ENCODE assay signal across 2 fruit fly cellular contexts in the genomic region with DNA sequence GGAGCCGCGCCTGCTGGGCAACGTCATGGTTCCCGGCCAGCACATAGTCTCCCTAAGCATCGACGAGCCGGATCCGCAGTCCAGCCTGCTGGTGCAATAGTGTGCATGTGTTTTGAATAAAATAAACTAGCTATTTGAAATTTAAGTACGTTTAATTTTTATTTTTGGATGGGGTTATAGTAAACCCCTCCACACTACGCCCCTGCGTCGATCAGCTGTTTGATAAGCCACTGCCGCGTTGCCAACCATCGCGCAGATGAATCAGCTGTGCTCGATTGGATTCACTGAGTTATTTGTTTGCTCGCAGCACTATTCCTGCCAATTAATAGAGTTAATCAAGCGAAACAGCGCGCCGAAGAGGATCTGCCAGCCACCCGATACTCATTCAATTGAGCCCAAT.
TF ChIP-seq lines count a peak whose summit lies in the region.

A gene (plus strand): TSS at position 254 of the 400 bp plus-strand sequence.

TF ChIP-seq in whole organism, embryonic, 481 proteins besides CTCF, POLR2A, EP300 and RAD21 (continued from another document and continues in another):
- TF ChIP-seq p53 (GFP tag; optimal IDR thresholded peaks at IDR 0.05; lab: Kevin White, UChicago) (peak; percentile 7), ato (GFP tag; IDR thresholded peaks at IDR 0.05; lab: Robert Waterston, UW; ENCODE audit: partially characterized antibody) (no peak), CG4707 (GFP tag; optimal IDR thresholded peaks at IDR 0.05; lab: Kevin White, UChicago) (no peak), nmo (GFP tag; optimal IDR thresholded peaks at IDR 0.05; lab: Kevin White, UChicago) (peak; percentile 30), CG12219 (GFP tag; optimal IDR thresholded peaks at IDR 0.05; lab: Kevin White, UChicago) (peak; percentile 41), Eip74EF (GFP tag; optimal IDR thresholded peaks at IDR 0.05; lab: Kevin White, UChicago) (no peak), disco-r (GFP tag; optimal IDR thresholded peaks at IDR 0.05; lab: Kevin White, UChicago) (no peak), CG4424 (GFP tag; optimal IDR thresholded peaks at IDR 0.05; lab: Kevin White, UChicago) (peak; percentile 58), CG2889 (GFP tag; IDR thresholded peaks at IDR 0.05; lab: Robert Waterston, UW) (peak; percentile 42; the same call in 1 of the 3 replicates), CG15696 (tag; optimal IDR thresholded peaks at IDR 0.05; lab: Kevin White, UChicago) (peak; percentile 12), tgo (GFP tag; IDR thresholded peaks at IDR 0.05; lab: Robert Waterston, UW) (peak; percentile 75), Rfx (GFP tag; IDR thresholded peaks at IDR 0.05; lab: Robert Waterston, UW) (peak; percentile 92), dpn (GFP tag; optimal IDR thresholded peaks at IDR 0.05; lab: Kevin White, UChicago) (peak; percentile 46 to 54), Lim3 (GFP tag; IDR thresholded peaks at IDR 0.05; lab: Robert Waterston, UW) (no peak), HLH4C (GFP tag; IDR thresholded peaks at IDR 0.05; lab: Robert Waterston, UW; ENCODE audit: partially characterized antibody) (no peak), CG3281 (GFP tag; optimal IDR thresholded peaks at IDR 0.05; lab: Kevin White, UChicago) (peak; percentile 45), otp (GFP tag; IDR thresholded peaks at IDR 0.05; lab: Robert Waterston, UW) (peak; percentile 73; the same call in 2 of the 3 replicates), CG13424 (tag; optimal IDR thresholded peaks at IDR 0.05; lab: Kevin White, UChicago) (peak; percentile 52), vvl (GFP tag; IDR thresholded peaks at IDR 0.05; lab: Robert Waterston, UW) (peak; percentile 82), CG2129 (GFP tag; IDR thresholded peaks at IDR 0.05; lab: Robert Waterston, UW; ENCODE audit: partially characterized antibody) (no peak), gt (GFP tag; IDR thresholded peaks at IDR 0.05; lab: Robert Waterston, UW) (no peak), MBD-R2 (GFP tag; IDR thresholded peaks at IDR 0.05; lab: Robert Waterston, UW) (peak; percentile 98), knrl (GFP tag; IDR thresholded peaks at IDR 0.05; lab: Robert Waterston, UW; ENCODE audit: partially characterized antibody) (no peak; the same call in 2 of the 3 replicates), en (GFP tag; optimal IDR thresholded peaks at IDR 0.05; lab: Kevin White, UChicago) (peak; percentile 43), kni (GFP tag; optimal IDR thresholded peaks at IDR 0.05; lab: Kevin White, UChicago) (peak; percentile 4), CG16815 (GFP tag; optimal IDR thresholded peaks at IDR 0.05; lab: Kevin White, UChicago) (no peak), scrt (GFP tag; optimal IDR thresholded peaks at IDR 0.05; lab: Kevin White, UChicago) (peak; percentile 41), dmrt11E (tag; optimal IDR thresholded peaks at IDR 0.05; lab: Kevin White, UChicago) (peak; percentile 14), cas (GFP tag; IDR thresholded peaks at IDR 0.05; lab: Robert Waterston, UW) (peak; percentile 57; the same call in 1 of the 2 replicates), CG10147 (GFP tag; optimal IDR thresholded peaks at IDR 0.05; lab: Kevin White, UChicago) (peak; percentile 29), Neu2 (GFP tag; optimal IDR thresholded peaks at IDR 0.05; lab: Kevin White, UChicago; ENCODE audit: borderline replicate concordance) (no peak), Jarid2 (GFP tag; optimal IDR thresholded peaks at IDR 0.05; lab: Kevin White, UChicago) (no peak), CG11504 (tag; optimal IDR thresholded peaks at IDR 0.05; lab: Kevin White, UChicago) (peak; percentile 47), H15 (GFP tag; IDR thresholded peaks at IDR 0.05; lab: Robert Waterston, UW) (peak; percentile 73; the same call in 2 of the 3 replicates), pfk (GFP tag; optimal IDR thresholded peaks at IDR 0.05; lab: Kevin White, UChicago) (no peak), chif (GFP tag; optimal IDR thresholded peaks at IDR 0.05; lab: Kevin White, UChicago) (peak in 1 of 2 experiments; percentile 50), CG2120 (GFP tag; optimal IDR thresholded peaks at IDR 0.05; lab: Kevin White, UChicago) (peak; percentile 80), sob (GFP tag; IDR thresholded peaks at IDR 0.05; lab: Robert Waterston, UW) (peak; percentile 83), fd3F (GFP tag; optimal IDR thresholded peaks at IDR 0.05; lab: Kevin White, UChicago) (peak; percentile 34), fd102C (GFP tag; optimal IDR thresholded peaks at IDR 0.05; lab: Kevin White, UChicago) (no peak), CG8478 (optimal IDR thresholded peaks at IDR 0.05; lab: Kevin White, UChicago) (no peak), ap (GFP tag; IDR thresholded peaks at IDR 0.05; lab: Robert Waterston, UW) (0 out of 2 replicates have a peak, but pooled peaks have one; percentile 49), tx (GFP tag; optimal IDR thresholded peaks at IDR 0.05; lab: Kevin White, UChicago) (peak; percentile 36), Mrtf (GFP tag; IDR thresholded peaks at IDR 0.05; lab: Robert Waterston, UW) (peak; percentile 66; the same call in 2 of the 3 replicates), gro (GFP tag; optimal IDR thresholded peaks at IDR 0.05; lab: Kevin White, UChicago) (peak; percentile 40), gsb-n (tag; optimal IDR thresholded peaks at IDR 0.05; lab: Kevin White, UChicago) (peak; percentile 52), CG7745 (tag; optimal IDR thresholded peaks at IDR 0.05; lab: Kevin White, UChicago) (no peak), CG13287 (GFP tag; IDR thresholded peaks at IDR 0.05; lab: Robert Waterston, UW; ENCODE audit: partially characterized antibody) (peak; percentile 69), Oli (tag; optimal IDR thresholded peaks at IDR 0.05; lab: Kevin White, UChicago) (peak; percentile 36), CG31441 (GFP tag; IDR thresholded peaks at IDR 0.05; lab: Robert Waterston, UW) (peak; percentile 26; the same call in 1 of the 2 replicates), CG7271 (tag; optimal IDR thresholded peaks at IDR 0.05; lab: Kevin White, UChicago) (no peak), chm (GFP tag; IDR thresholded peaks at IDR 0.05; lab: Robert Waterston, UW) (peak; percentile 87), pnt (GFP tag; optimal IDR thresholded peaks at IDR 0.05; lab: Kevin White, UChicago) (peak; percentile 17), salm (tag; optimal IDR thresholded peaks at IDR 0.05; lab: Kevin White, UChicago) (no peak), yki (optimal IDR thresholded peaks at IDR 0.05; lab: Kevin White, UChicago) (no peak), Trl (optimal IDR thresholded peaks at IDR 0.05; lab: Kevin White, UChicago) (no peak), Trl (GFP tag; optimal IDR thresholded peaks at IDR 0.05; lab: Kevin White, UChicago) (peak; percentile 35), pros (GFP tag; optimal IDR thresholded peaks at IDR 0.05; lab: Kevin White, UChicago) (no peak), CG17568 (GFP tag; optimal IDR thresholded peaks at IDR 0.05; lab: Kevin White, UChicago) (no peak), wek (GFP tag; optimal IDR thresholded peaks at IDR 0.05; lab: Kevin White, UChicago) (no peak), Hr39 (optimal IDR thresholded peaks at IDR 0.05; lab: Kevin White, UChicago) (no peak), CG4730 (GFP tag; IDR thresholded peaks at IDR 0.05; lab: Robert Waterston, UW) (peak; percentile 62)

TF ChIP-seq in whole organism, prepupa, 60 proteins besides CTCF, POLR2A, EP300 and RAD21 (continued from another document):
- TF ChIP-seq Sox15 (GFP tag; optimal IDR thresholded peaks at IDR 0.05; lab: Kevin White, UChicago): no peak
- TF ChIP-seq dac (GFP tag; optimal IDR thresholded peaks at IDR 0.05; lab: Kevin White, UChicago): no peak
- TF ChIP-seq OdsH (GFP tag; optimal IDR thresholded peaks at IDR 0.05; lab: Kevin White, UChicago): peak; percentile 45
- peak; percentile 50 for TF ChIP-seq cyc (GFP tag; optimal IDR thresholded peaks at IDR 0.05; lab: Kevin White, UChicago)
- peak; percentile 54 for TF ChIP-seq topi (GFP tag; optimal IDR thresholded peaks at IDR 0.05; lab: Kevin White, UChicago)
- no peak for TF ChIP-seq CG9139 (GFP tag; optimal IDR thresholded peaks at IDR 0.05; lab: Kevin White, UChicago)
- TF ChIP-seq CG6163 (GFP tag; IDR thresholded peaks at IDR 0.05; lab: Robert Waterston, UW): peak; percentile 86
- no peak for TF ChIP-seq CG16779 (tag; optimal IDR thresholded peaks at IDR 0.05; lab: Kevin White, UChicago)
- TF ChIP-seq achi (GFP tag; optimal IDR thresholded peaks at IDR 0.05; lab: Kevin White, UChicago): peak; percentile 46
- TF ChIP-seq lz (GFP tag; optimal IDR thresholded peaks at IDR 0.05; lab: Kevin White, UChicago): peak; percentile 84
TF ChIP-seq in whole organism, prepupa: peak in this region for 45.
